Worm (Caenorhabditis elegans): ENCODE measurements around the gene osm-6.

The osm-6 gene

DNA sequence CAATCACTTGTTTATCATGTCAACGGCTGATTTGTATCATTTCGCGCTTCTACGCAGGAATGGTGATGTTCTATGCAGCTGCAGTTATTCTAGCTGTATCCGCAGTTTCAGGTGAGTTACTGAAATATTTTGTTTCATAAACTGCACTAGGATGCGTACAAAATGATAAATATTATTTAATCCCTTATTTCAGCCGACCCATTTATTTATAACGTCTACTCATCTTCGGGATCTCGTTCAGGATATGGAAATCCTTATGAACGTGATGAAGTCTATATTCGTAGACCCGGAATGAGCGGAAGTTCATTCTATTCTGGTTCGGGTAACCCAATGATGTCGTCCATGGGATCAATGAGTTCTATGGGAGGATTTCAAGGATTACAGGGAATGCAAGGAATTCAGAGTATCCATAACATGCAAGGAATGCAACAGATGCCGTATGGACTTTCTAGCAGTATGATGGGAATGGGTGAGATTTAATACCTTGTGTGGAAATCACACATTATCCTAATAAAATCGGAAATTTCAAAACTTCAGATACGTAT, 1.9 kb upstream of the osm-6 start, which contains the start of gene F58H1.2:
TSS of gene F58H1.2 (plus strand) at position 51 of the 545 bp plus-strand sequence.
- TF ChIP-seq ztf-11 (tag; optimal IDR thresholded peaks at IDR 0.05) = no peak
- no peak for TF ChIP-seq sea-2 (GFP tag; optimal IDR thresholded peaks at IDR 0.05)
- TF ChIP-seq skn-1 (tag; optimal IDR thresholded peaks at IDR 0.05) = no peak
- TF ChIP-seq aly-2 (tag; optimal IDR thresholded peaks at IDR 0.05) = no peak
- TF ChIP-seq unc-62 (GFP tag; optimal IDR thresholded peaks at IDR 0.05) = no peak
- no peak for TF ChIP-seq ceh-16 (tag; optimal IDR thresholded peaks at IDR 0.05)
- no peak for TF ChIP-seq nhr-237 (tag; optimal IDR thresholded peaks at IDR 0.05)
- TF ChIP-seq eor-1 (tag; optimal IDR thresholded peaks at IDR 0.05) = no peak
- TF ChIP-seq lin-15B (tag; optimal IDR thresholded peaks at IDR 0.05) = no peak
- TF ChIP-seq ama-1 (optimal IDR thresholded peaks at IDR 0.05) = no peak
- TF ChIP-seq hmg-11 (tag; optimal IDR thresholded peaks at IDR 0.05) = no peak
- TF ChIP-seq egl-27 (tag; optimal IDR thresholded peaks at IDR 0.05) = no peak
- TF ChIP-seq mdl-1 (tag; optimal IDR thresholded peaks at IDR 0.05) = no peak
- TF ChIP-seq egl-5 (tag; optimal IDR thresholded peaks at IDR 0.05) = no peak
- no peak for TF ChIP-seq nfya-1 (tag; optimal IDR thresholded peaks at IDR 0.05; ENCODE audit: insufficient read depth)

DNA sequence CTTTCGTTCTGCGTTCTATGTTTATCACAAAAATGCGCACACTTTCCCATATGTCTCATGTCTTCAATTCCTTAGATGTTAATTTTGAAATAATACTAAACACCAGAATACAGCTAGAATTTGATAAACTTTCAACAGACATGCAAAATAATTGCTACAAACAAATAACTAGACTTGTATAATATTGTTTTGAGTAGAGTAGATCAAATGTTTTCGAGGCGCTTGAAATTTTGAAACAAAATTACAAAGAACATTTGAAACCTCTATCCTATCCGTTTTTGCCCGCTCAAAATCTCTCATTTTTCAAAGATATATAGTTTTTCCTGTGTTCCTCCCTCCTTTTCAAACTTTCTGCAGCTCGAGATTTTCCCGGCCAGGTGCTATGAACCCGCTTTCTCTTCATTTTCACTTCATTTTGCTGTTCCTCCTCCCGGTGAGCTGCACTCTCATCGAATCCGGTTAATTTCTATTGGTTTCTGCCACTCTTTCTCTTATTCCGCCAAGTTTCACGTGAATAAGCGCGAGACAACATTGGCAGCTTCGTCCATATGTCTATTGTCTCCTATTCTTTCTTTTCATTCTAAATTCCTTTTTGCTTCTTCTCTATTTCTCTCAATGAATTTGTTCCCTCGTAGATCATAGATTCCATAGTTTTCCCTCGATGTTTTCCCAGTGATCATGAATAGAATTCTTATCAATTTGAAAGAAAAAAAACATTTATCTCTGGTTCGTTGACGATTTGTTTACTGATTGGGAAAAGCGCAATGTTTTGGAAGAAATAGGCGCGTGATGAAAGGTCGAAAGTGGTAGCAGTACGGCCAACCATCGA, 5.3 kb downstream of the osm-6 start:
- TF ChIP-seq fkh-2 (tag; optimal IDR thresholded peaks at IDR 0.05) (no peak), ceh-28 (tag; optimal IDR thresholded peaks at IDR 0.05) (peak; percentile 1), ceh-9 (tag; optimal IDR thresholded peaks at IDR 0.05) (no peak), elt-2 (tag; optimal IDR thresholded peaks at IDR 0.05) (peak; percentile 59), ztf-11 (tag; optimal IDR thresholded peaks at IDR 0.05) (no peak), lin-39 (tag; optimal IDR thresholded peaks at IDR 0.05) (no peak), pqm-1 (tag; optimal IDR thresholded peaks at IDR 0.05) (peak; percentile 4), nhr-76 (tag; optimal IDR thresholded peaks at IDR 0.05) (no peak), mml-1 (tag; optimal IDR thresholded peaks at IDR 0.05) (peak; percentile 63), nhr-25 (tag; optimal IDR thresholded peaks at IDR 0.05) (peak; percentile 53), nfya-1 (tag; optimal IDR thresholded peaks at IDR 0.05; ENCODE audit: insufficient read depth) (peak; percentile 39), elt-3 (tag; optimal IDR thresholded peaks at IDR 0.05) (no peak), pha-4 (tag; optimal IDR thresholded peaks at IDR 0.05) (peak; percentile 61), ama-1 (optimal IDR thresholded peaks at IDR 0.05) (peak; percentile 61), jun-1 (tag; optimal IDR thresholded peaks at IDR 0.05) (peak; percentile 7)

DNA sequence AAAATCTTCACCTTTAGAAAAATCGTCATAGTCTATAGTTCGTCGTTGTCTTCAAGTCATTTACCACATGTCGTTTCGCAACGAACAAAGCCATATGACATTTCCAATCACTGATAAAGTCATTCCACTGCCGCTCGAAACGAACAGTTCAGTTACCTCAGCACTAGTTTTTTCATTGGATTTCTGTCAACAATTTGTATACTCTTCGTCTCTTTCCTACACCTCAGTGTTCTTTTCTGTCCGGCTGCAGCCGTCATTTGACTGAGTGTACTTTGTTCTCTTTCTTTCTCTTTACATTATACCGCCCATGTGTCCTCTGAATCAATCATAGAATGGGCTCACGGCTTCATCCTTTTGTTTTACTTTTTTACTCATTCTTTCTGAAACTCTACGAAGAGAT, 6.0 kb downstream of the osm-6 start:
- TF ChIP-seq jun-1 (tag; optimal IDR thresholded peaks at IDR 0.05) (peak; percentile 16), lin-39 (tag; optimal IDR thresholded peaks at IDR 0.05) (peak; percentile 59), snpc-4 (tag; optimal IDR thresholded peaks at IDR 0.05) (peak; percentile 75), nhr-77 (tag; optimal IDR thresholded peaks at IDR 0.05) (no peak), elt-1 (tag; optimal IDR thresholded peaks at IDR 0.05) (no peak), nhr-237 (tag; optimal IDR thresholded peaks at IDR 0.05) (no peak), pqm-1 (tag; optimal IDR thresholded peaks at IDR 0.05) (peak; percentile 34), nhr-43 (tag; optimal IDR thresholded peaks at IDR 0.05; ENCODE audit: poor library complexity, severe bottlenecking) (no peak), elt-2 (tag; optimal IDR thresholded peaks at IDR 0.05) (peak; percentile 84), nfya-1 (tag; optimal IDR thresholded peaks at IDR 0.05; ENCODE audit: insufficient read depth) (peak; percentile 40), unc-39 (tag; optimal IDR thresholded peaks at IDR 0.05) (no peak), pha-4 (tag; optimal IDR thresholded peaks at IDR 0.05) (peak; percentile 88), ceh-28 (tag; optimal IDR thresholded peaks at IDR 0.05) (peak; percentile 2), hmg-11 (tag; optimal IDR thresholded peaks at IDR 0.05) (peak; percentile 8), ama-1 (optimal IDR thresholded peaks at IDR 0.05) (peak; percentile 75)

DNA sequence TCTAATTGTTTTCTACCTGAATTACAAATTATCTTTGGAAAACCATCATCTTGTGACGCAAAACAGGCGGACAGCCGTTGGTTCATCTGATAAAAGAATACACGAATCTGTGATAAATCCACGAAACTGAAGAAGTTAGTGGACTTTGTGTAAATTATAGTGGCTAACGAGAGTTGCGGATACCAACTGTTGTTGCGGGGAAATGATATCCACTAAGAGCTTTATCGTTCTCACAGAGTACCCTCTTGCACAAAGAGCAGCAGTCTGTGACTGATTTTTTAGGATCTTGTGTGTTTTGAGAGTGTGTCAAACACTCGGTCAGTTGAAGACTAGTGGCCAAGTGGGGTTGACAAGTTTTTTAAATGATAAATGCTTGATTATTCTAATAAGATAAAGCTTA, 7.6 kb downstream of the osm-6 start:
- TF ChIP-seq sea-2 (GFP tag; optimal IDR thresholded peaks at IDR 0.05) (no peak), ztf-11 (tag; optimal IDR thresholded peaks at IDR 0.05) (no peak), ceh-16 (tag; optimal IDR thresholded peaks at IDR 0.05) (no peak), ztf-4 (tag; optimal IDR thresholded peaks at IDR 0.05) (no peak), ceh-28 (tag; optimal IDR thresholded peaks at IDR 0.05) (no peak), ama-1 (optimal IDR thresholded peaks at IDR 0.05) (no peak), jun-1 (tag; optimal IDR thresholded peaks at IDR 0.05) (no peak), egl-27 (tag; optimal IDR thresholded peaks at IDR 0.05) (no peak), unc-62 (GFP tag; optimal IDR thresholded peaks at IDR 0.05) (no peak), snpc-4 (tag; optimal IDR thresholded peaks at IDR 0.05) (no peak), nhr-11 (tag; optimal IDR thresholded peaks at IDR 0.05) (no peak), skn-1 (tag; optimal IDR thresholded peaks at IDR 0.05) (no peak), pha-4 (tag; optimal IDR thresholded peaks at IDR 0.05) (no peak), mml-1 (tag; optimal IDR thresholded peaks at IDR 0.05) (no peak), mdl-1 (tag; optimal IDR thresholded peaks at IDR 0.05) (no peak), fkh-2 (tag; optimal IDR thresholded peaks at IDR 0.05) (no peak), eor-1 (tag; optimal IDR thresholded peaks at IDR 0.05) (no peak), nhr-12 (tag; optimal IDR thresholded peaks at IDR 0.05) (no peak)
